Fruit fly (Drosophila melanogaster) whole organism, embryonic: ENCODE measurements around the gene CG31683.

ENCODE experiments used
- CG10267 ChIP-seq: fragments of 200-800 bp; sonication (Bioruptor generic); optimal IDR thresholded peaks from 2 replicates; lab custom pipeline; 2018; ENCODE audit warnings: missing biosample characterization, mild to moderate bottlenecking, missing genetic modification characterization, moderate library complexity
- CG10366 ChIP-seq: fragments of 200-800 bp; sonication (Bioruptor generic); IDR thresholded peaks from 2 replicates; pipeline ENCODE4 v1.3.6; 2022; ENCODE audit warnings: missing biosample characterization, missing genetic modification characterization
- CG10654 ChIP-seq: fragments of 200-800 bp; sonication (Bioruptor generic); optimal IDR thresholded peaks from 2 replicates; lab custom pipeline; 2016; ENCODE audit warnings: missing biosample characterization, missing genetic modification characterization
- CG10979 ChIP-seq: fragments of 200-800 bp; sonication (Bioruptor generic); optimal IDR thresholded peaks from 2 replicates; lab custom pipeline; 2018; ENCODE audit warnings: missing biosample characterization, mild to moderate bottlenecking, missing genetic modification characterization, moderate library complexity
- CG11456 ChIP-seq: fragments of 200-800 bp; sonication (Bioruptor generic); IDR thresholded peaks from 3 replicates; pipeline ENCODE4 v1.3.6; 2022; ENCODE audit warnings: missing biosample characterization, missing genetic modification characterization
- CG11723 ChIP-seq: fragments of 200-800 bp; sonication (Bioruptor generic); optimal IDR thresholded peaks from 2 replicates; lab custom pipeline; 2017; ENCODE audit warnings: missing biosample characterization, mild to moderate bottlenecking, missing genetic modification characterization
- CG1233 ChIP-seq: fragments of 200-800 bp; sonication (Bioruptor generic); optimal IDR thresholded peaks from 4 replicates; lab custom pipeline; 2018; ENCODE audit warnings: missing biosample characterization, mild to moderate bottlenecking, missing genetic modification characterization
- CG13424 ChIP-seq: fragments of 200-800 bp; sonication (Bioruptor generic); optimal IDR thresholded peaks from 2 replicates; lab custom pipeline; 2019; ENCODE audit warnings: missing biosample characterization, mild to moderate bottlenecking, missing genetic modification characterization, moderate library complexity
- CG14965 ChIP-seq: fragments of 200-800 bp; sonication (Bioruptor generic); optimal IDR thresholded peaks from 2 replicates; lab custom pipeline; 2016; ENCODE audit warnings: missing biosample characterization, missing genetic modification characterization, borderline replicate concordance
- CG15514 ChIP-seq: fragments of 200-800 bp; sonication (Bioruptor generic); optimal IDR thresholded peaks from 3 replicates; lab custom pipeline; 2017; ENCODE audit warnings: missing biosample characterization, missing genetic modification characterization, mild to moderate bottlenecking, moderate library complexity, missing genetic modification reagents
- CG15696 ChIP-seq: fragments of 200-800 bp; sonication (Bioruptor generic); optimal IDR thresholded peaks from 2 replicates; lab custom pipeline; 2019; ENCODE audit warnings: missing biosample characterization, mild to moderate bottlenecking, missing genetic modification characterization, moderate library complexity
- CG17829 ChIP-seq: fragments of 200-800 bp; optimal IDR thresholded peaks from 2 replicates; lab custom pipeline; 2019; ENCODE audit warnings: missing biosample characterization, mild to moderate bottlenecking, missing genetic modification characterization, moderate library complexity
- CG2129 ChIP-seq: fragments of 200-800 bp; sonication (Bioruptor generic); IDR thresholded peaks from 2 replicates; pipeline ENCODE4 v1.3.6; 2022; ENCODE audit warnings: missing biosample characterization, missing genetic modification characterization; ENCODE audit not compliant: partially characterized antibody
- CG2199 ChIP-seq: fragments of 200-800 bp; sonication (Bioruptor generic); IDR thresholded peaks from 3 replicates; pipeline ENCODE4 v1.3.6; 2022; ENCODE audit warnings: missing biosample characterization, missing genetic modification characterization
- CG2678 ChIP-seq: fragments of 200-800 bp; sonication (Bioruptor generic); optimal IDR thresholded peaks from 3 replicates; lab custom pipeline; 2019; ENCODE audit warnings: missing biosample characterization, mild to moderate bottlenecking, missing genetic modification characterization, moderate library complexity
- CG31441 ChIP-seq: fragments of 200-800 bp; sonication (Bioruptor generic); IDR thresholded peaks from 2 replicates; pipeline ENCODE4 v1.3.6; 2022; ENCODE audit warnings: missing biosample characterization, missing genetic modification characterization
- CG3847 ChIP-seq: fragments of 200-800 bp; sonication (Bioruptor generic); IDR thresholded peaks from 2 replicates; pipeline ENCODE4 v1.3.6; 2022; ENCODE audit warnings: missing biosample characterization, missing genetic modification characterization
- CG4424 ChIP-seq: fragments of 200-800 bp; sonication (Bioruptor generic); optimal IDR thresholded peaks from 3 replicates; lab custom pipeline; 2016; ENCODE audit warnings: missing biosample characterization, missing genetic modification characterization
- CG8924 ChIP-seq: fragments of 200-800 bp; optimal IDR thresholded peaks from 3 replicates; lab custom pipeline; 2019; ENCODE audit warnings: missing biosample characterization, mild to moderate bottlenecking, missing genetic modification characterization, moderate library complexity
- Deaf1 ChIP-seq: fragments of 200-800 bp; optimal IDR thresholded peaks from 3 replicates; lab custom pipeline; 2019; ENCODE audit warnings: missing biosample characterization, mild to moderate bottlenecking, missing genetic modification characterization, moderate library complexity
- Dfd ChIP-seq, 2 experiments: fragments of >200 bp; optimal IDR thresholded peaks; 2 replicates each; lab custom pipeline; 2017; ENCODE audit warnings: missing biosample characterization in 2 of 2, missing genetic modification characterization in 2 of 2
- Dp ChIP-seq: fragments of 200-800 bp; sonication (Bioruptor generic); optimal IDR thresholded peaks from 2 replicates; lab custom pipeline; 2018; ENCODE audit warnings: missing biosample characterization, mild to moderate bottlenecking, missing genetic modification characterization, moderate library complexity
- E2f2 ChIP-seq: fragments of 200-800 bp; sonication (Bioruptor generic); IDR thresholded peaks from 2 replicates; pipeline ENCODE4 v1.3.6; 2022; ENCODE audit warnings: missing biosample characterization, missing genetic modification characterization
- Fer3 ChIP-seq: fragments of 200-800 bp; sonication (Bioruptor generic); optimal IDR thresholded peaks from 2 replicates; lab custom pipeline; 2018; ENCODE audit warnings: missing biosample characterization, mild to moderate bottlenecking, missing genetic modification characterization, moderate library complexity
- H2.0 ChIP-seq: fragments of 200-800 bp; sonication (Bioruptor generic); IDR thresholded peaks from 2 replicates; pipeline ENCODE4 v1.3.6; 2022; ENCODE audit warnings: missing biosample characterization, missing genetic modification characterization
- Opbp ChIP-seq: fragments of 200-800 bp; sonication (Bioruptor generic); IDR thresholded peaks from 3 replicates; pipeline ENCODE4 v1.3.6; 2022; ENCODE audit warnings: missing biosample characterization, missing genetic modification characterization; ENCODE audit not compliant: partially characterized antibody
- Side ChIP-seq: fragments of 200-800 bp; sonication (Bioruptor generic); optimal IDR thresholded peaks from 2 replicates; lab custom pipeline; 2016; ENCODE audit warnings: missing biosample characterization, missing genetic modification characterization
- Vsx1 ChIP-seq: fragments of 200-800 bp; sonication (Bioruptor generic); optimal IDR thresholded peaks from 2 replicates; lab custom pipeline; 2017; ENCODE audit warnings: missing biosample characterization, mild to moderate bottlenecking, missing genetic modification characterization, missing genetic modification reagents
- bcd ChIP-seq: fragments of 200-800 bp; sonication (Bioruptor generic); optimal IDR thresholded peaks from 2 replicates; lab custom pipeline; 2017; ENCODE audit warnings: missing biosample characterization, mild to moderate bottlenecking, missing genetic modification characterization
- cas ChIP-seq: fragments of 200-800 bp; sonication (Bioruptor generic); IDR thresholded peaks from 2 replicates; pipeline ENCODE4 v1.3.6; 2022; ENCODE audit warnings: missing biosample characterization, missing genetic modification characterization
- caup ChIP-seq: fragments of 200-800 bp; sonication (Bioruptor generic); optimal IDR thresholded peaks from 3 replicates; lab custom pipeline; 2017; ENCODE audit warnings: missing biosample characterization, mild to moderate bottlenecking, missing genetic modification characterization, moderate library complexity; ENCODE audit not compliant: severe bottlenecking
- chinmo ChIP-seq: fragments of 200-800 bp; sonication (Bioruptor generic); IDR thresholded peaks from 4 replicates; pipeline ENCODE4 v1.3.6; 2022; ENCODE audit warnings: missing biosample characterization, missing genetic modification characterization; ENCODE audit not compliant: partially characterized antibody
- ci ChIP-seq: fragments of 200-800 bp; sonication (Bioruptor generic); IDR thresholded peaks from 3 replicates; pipeline ENCODE4 v1.3.6; 2022; ENCODE audit warnings: missing biosample characterization, missing genetic modification characterization
- ewg ChIP-seq: fragments of 200-800 bp; sonication (Bioruptor generic); optimal IDR thresholded peaks from 3 replicates; lab custom pipeline; 2017; ENCODE audit warnings: mild to moderate bottlenecking, missing biosample characterization, missing genetic modification reagents, missing genetic modification characterization
- gce ChIP-seq: fragments of 200-800 bp; sonication (Bioruptor generic); IDR thresholded peaks from 3 replicates; pipeline ENCODE4 v1.3.6; 2022; ENCODE audit warnings: missing biosample characterization, missing genetic modification characterization
- gsb ChIP-seq: fragments of 200-800 bp; sonication (Bioruptor generic); IDR thresholded peaks from 2 replicates; pipeline ENCODE4 v1.3.6; 2022; ENCODE audit warnings: missing biosample characterization, missing genetic modification characterization
- h ChIP-seq: fragments of >200 bp; optimal IDR thresholded peaks from 2 replicates; lab custom pipeline; 2017
- ham ChIP-seq: fragments of 200-800 bp; sonication (Bioruptor generic); IDR thresholded peaks from 2 replicates; pipeline ENCODE4 v1.3.6; 2022; ENCODE audit warnings: missing biosample characterization, missing genetic modification characterization
- kay ChIP-seq: fragments of 200-800 bp; sonication (Bioruptor generic); optimal IDR thresholded peaks from 2 replicates; lab custom pipeline; 2016; ENCODE audit warnings: missing biosample characterization, missing genetic modification characterization
- knrl ChIP-seq: fragments of 200-800 bp; sonication (Bioruptor generic); IDR thresholded peaks from 3 replicates; pipeline ENCODE4 v1.3.6; 2022; ENCODE audit warnings: missing biosample characterization, missing genetic modification characterization; ENCODE audit not compliant: partially characterized antibody
- lab ChIP-seq: fragments of 200-800 bp; sonication (Bioruptor generic); optimal IDR thresholded peaks from 3 replicates; lab custom pipeline; 2017; ENCODE audit warnings: missing biosample characterization, missing genetic modification characterization, mild to moderate bottlenecking, moderate library complexity, missing genetic modification reagents
- lola ChIP-seq, 3 experiments: fragments of >200 bp in 2 of 3; fragments of 200-800 bp in 1 of 3; sonication (Bioruptor generic) in 1 of 3; optimal IDR thresholded peaks; 2 replicates each; lab custom pipeline; 2017 to 2019; ENCODE audit warnings: missing biosample characterization in 3 of 3, missing genetic modification characterization in 3 of 3, mild to moderate bottlenecking in 1 of 3, moderate library complexity in 1 of 3
- nerfin-1 ChIP-seq: fragments of 200-800 bp; sonication (Bioruptor generic); optimal IDR thresholded peaks from 3 replicates; lab custom pipeline; 2019; ENCODE audit warnings: missing biosample characterization, mild to moderate bottlenecking, missing genetic modification characterization, moderate library complexity
- peb ChIP-seq: fragments of 200-800 bp; sonication (Bioruptor generic); IDR thresholded peaks from 2 replicates; pipeline ENCODE4 v1.3.6; 2022; ENCODE audit warnings: missing biosample characterization, missing genetic modification characterization
- phol ChIP-seq: fragments of 200-800 bp; sonication (Bioruptor generic); optimal IDR thresholded peaks from 3 replicates; lab custom pipeline; 2018; ENCODE audit warnings: missing biosample characterization, mild to moderate bottlenecking, missing genetic modification characterization, moderate library complexity
- pita ChIP-seq: fragments of 200-800 bp; sonication (Bioruptor generic); optimal IDR thresholded peaks from 2 replicates; lab custom pipeline; 2017; ENCODE audit warnings: missing biosample characterization, mild to moderate bottlenecking, missing genetic modification characterization
- sc ChIP-seq, 3 experiments: fragments of >200 bp in 2 of 3; fragments of 200-800 bp in 1 of 3; sonication (Bioruptor generic) in 1 of 3; optimal IDR thresholded peaks; 2 replicates in 2 of 3; 3 replicates in 1 of 3; lab custom pipeline; 2017; ENCODE audit warnings: mild to moderate bottlenecking in 1 of 3, missing biosample characterization in 1 of 3, missing genetic modification characterization in 1 of 3, missing genetic modification reagents in 1 of 3
- sens ChIP-seq: fragments of 200-800 bp; sonication (Bioruptor generic); peaks from one replicate; lab custom pipeline; 2016; ENCODE audit warnings: missing biosample characterization, missing genetic modification characterization
- tgo ChIP-seq: fragments of 200-800 bp; sonication (Bioruptor generic); IDR thresholded peaks from 3 replicates; pipeline ENCODE4 v1.3.6; 2022; ENCODE audit warnings: missing biosample characterization, missing genetic modification characterization

CG31683 gene

dm6 chr2L:20464385-20464784 is 14.6 kb upstream of the CG31683 start (continued):
- TF ChIP-seq CG4424 (peak; percentile 49), CG14965 (GFP tag; lab: Kevin White, UChicago) (peak; percentile 94), pita (GFP tag; lab: Kevin White, UChicago) (peak; percentile 1), ewg (GFP tag; lab: Kevin White, UChicago) (peak; percentile 34), CG2678 (peak; percentile 30), nerfin-1 (tag; lab: Kevin White, UChicago) (peak; percentile 34), E2f2 (peak; percentile 61), tgo (no peak), CG15696 (tag; lab: Kevin White, UChicago) (peak; percentile 21), CG10267 (peak; percentile 26), H2.0 (GFP tag; lab: Robert Waterston, UW) (no peak), kay (GFP tag; lab: Kevin White, UChicago) (no peak), Fer3 (tag; lab: Kevin White, UChicago) (peak; percentile 6), CG17829 (tag; lab: Kevin White, UChicago) (peak; percentile 39), h (no peak), lola (GFP tag; optimal IDR thresholded peaks at IDR 0.05; lab: Kevin White, UChicago) (no peak), caup (GFP tag; lab: Kevin White, UChicago) (peak; percentile 12), chinmo (GFP tag; lab: Robert Waterston, UW) (0 out of 4 replicates have a peak, but pooled peaks have one; percentile 19), Dp (GFP tag; lab: Kevin White, UChicago) (peak; percentile 37), gsb (GFP tag; lab: Robert Waterston, UW) (0 out of 2 replicates have a peak, but pooled peaks have one; percentile 9), Vsx1 (GFP tag; lab: Kevin White, UChicago) (no peak), knrl (peak; percentile 59), Dfd (GFP tag; optimal IDR thresholded peaks at IDR 0.05; lab: Kevin White, UChicago) (no peak), Side (GFP tag; lab: Kevin White, UChicago) (no peak), CG11456 (GFP tag; lab: Robert Waterston, UW) (no peak), CG2199 (GFP tag; lab: Robert Waterston, UW) (peak; percentile 50; the same call in 2 of the 3 replicates), CG15514 (GFP tag; lab: Kevin White, UChicago) (peak; percentile 27), ham (GFP tag; lab: Robert Waterston, UW) (no peak), phol (tag; lab: Kevin White, UChicago) (peak; percentile 15), CG31441 (GFP tag; lab: Robert Waterston, UW) (peak; percentile 37; the same call in 1 of the 2 replicates), CG11723 (peak; percentile 10), sens (GFP tag; lab: Kevin White, UChicago) (peak; percentile 13), CG10366 (GFP tag; lab: Robert Waterston, UW) (no peak), CG10979 (peak; percentile 63), bcd (GFP tag; lab: Kevin White, UChicago) (peak; percentile 28), CG2129 (GFP tag; lab: Robert Waterston, UW) (no peak), sc (optimal IDR thresholded peaks at IDR 0.05; lab: Kevin White, UChicago) (no peak), sc (GFP tag; optimal IDR thresholded peaks at IDR 0.05; lab: Kevin White, UChicago) (peak; percentile 18), CG10654 (GFP tag; lab: Kevin White, UChicago) (no peak), lab (GFP tag; lab: Kevin White, UChicago) (peak; percentile 29), Opbp (GFP tag; lab: Robert Waterston, UW) (peak; percentile 12; the same call in 2 of the 3 replicates), cas (GFP tag; lab: Robert Waterston, UW) (no peak), Deaf1 (tag; lab: Kevin White, UChicago) (no peak), CG3847 (no peak), gce (GFP tag; lab: Robert Waterston, UW) (no peak), ci (GFP tag; lab: Robert Waterston, UW) (peak; percentile 50; the same call in 1 of the 3 replicates), CG1233 (peak; percentile 31), peb (GFP tag; lab: Robert Waterston, UW) (no peak), CG8924 (tag; lab: Kevin White, UChicago) (no peak), CG13424 (peak; percentile 36)
